Worm (Caenorhabditis elegans): ENCODE data around the gene lips-15.

DNA sequence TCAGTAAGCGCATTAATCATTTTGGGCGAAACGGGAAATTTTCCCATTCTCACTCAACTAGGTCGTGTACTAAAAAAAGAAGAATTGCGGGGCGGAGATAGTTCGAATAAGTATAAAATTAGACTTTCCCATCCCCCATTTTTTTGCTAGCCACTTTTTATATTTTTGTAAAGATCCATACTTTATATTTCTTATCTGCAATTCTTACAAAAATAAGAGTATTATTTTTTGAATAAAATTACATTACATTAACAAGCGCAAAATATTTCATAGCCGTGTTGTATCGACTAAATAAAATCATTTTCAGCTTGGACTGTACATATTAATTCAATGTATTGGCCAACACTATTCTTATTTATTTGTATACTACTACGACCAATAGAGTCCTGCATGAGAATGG lies 48.6 kb upstream of the lips-15 start, which contains the start of gene F49C5.11:
- TF ChIP-seq snpc-4 (tag; optimal IDR thresholded peaks at IDR 0.05) (no peak), lin-13 (tag; optimal IDR thresholded peaks at IDR 0.05) (no peak), ztf-11 (tag; optimal IDR thresholded peaks at IDR 0.05) (no peak), unc-120 (tag; optimal IDR thresholded peaks at IDR 0.05; ENCODE audit: poor library complexity, severe bottlenecking) (no peak), lsy-2 (tag; optimal IDR thresholded peaks at IDR 0.05) (no peak), nhr-76 (tag; optimal IDR thresholded peaks at IDR 0.05) (no peak), unc-39 (tag; optimal IDR thresholded peaks at IDR 0.05) (no peak), elt-3 (tag; optimal IDR thresholded peaks at IDR 0.05) (no peak), ceh-43 (GFP tag; optimal IDR thresholded peaks at IDR 0.05) (no peak), pha-4 (tag; optimal IDR thresholded peaks at IDR 0.05) (no peak), nhr-237 (tag; optimal IDR thresholded peaks at IDR 0.05) (no peak)
